Worm (Caenorhabditis elegans) whole organism, L2 larva: Measurements from ENCODE around the gene ccpp-6.

ENCODE experiments used
- C34F6.9 ChIP-seq: fragments of 150-350 bp; optimal IDR thresholded peaks from 2 replicates; lab custom pipeline; 2014; ENCODE audit warnings: missing biosample characterization, missing genetic modification characterization
- F13H6.1 ChIP-seq: sonication (generic microtip); optimal IDR thresholded peaks from 2 replicates; lab custom pipeline; 2016; ENCODE audit warnings: missing genetic modification characterization, missing compliant biosample characterization
- R02D3.7 ChIP-seq: fragments of 150-350 bp; optimal IDR thresholded peaks from 2 replicates; lab custom pipeline; 2014; ENCODE audit warnings: missing biosample characterization, missing genetic modification characterization
- Y55F3AM.14 ChIP-seq: fragments of 200-800 bp; sonication (Bioruptor generic); optimal IDR thresholded peaks from 2 replicates; lab custom pipeline; 2018; ENCODE audit warnings: mild to moderate bottlenecking, missing genetic modification characterization, missing compliant biosample characterization
- ZK546.5 ChIP-seq: sonication (generic microtip); optimal IDR thresholded peaks from 2 replicates; lab custom pipeline; 2017; ENCODE audit warnings: missing biosample characterization, missing genetic modification characterization
- aly-2 ChIP-seq: fragments of 150-350 bp; optimal IDR thresholded peaks from 2 replicates; lab custom pipeline; 2014; ENCODE audit warnings: missing biosample characterization, missing genetic modification characterization
- ama-1 ChIP-seq: fragments of 150-350 bp; optimal IDR thresholded peaks from 2 replicates; lab custom pipeline; 2018; ENCODE audit warnings: inconsistent platforms
- blmp-1 ChIP-seq: sonication (generic microtip); optimal IDR thresholded peaks from 2 replicates; lab custom pipeline; 2017; ENCODE audit warnings: missing genetic modification characterization, mild to moderate bottlenecking, missing compliant biosample characterization, antibody characterized with exemption, moderate library complexity; ENCODE audit not compliant: insufficient read depth
- crh-2 ChIP-seq: sonication (generic microtip); optimal IDR thresholded peaks from 2 replicates; lab custom pipeline; 2017; ENCODE audit warnings: missing biosample characterization, missing genetic modification characterization
- dmd-4 ChIP-seq: sonication (generic microtip); optimal IDR thresholded peaks from 2 replicates; lab custom pipeline; 2017; ENCODE audit warnings: missing biosample characterization, missing genetic modification characterization
- egl-27 ChIP-seq: sonication (generic microtip); optimal IDR thresholded peaks from 3 replicates; lab custom pipeline; 2017; ENCODE audit warnings: missing biosample characterization, missing genetic modification reagents, missing genetic modification characterization
- fos-1 ChIP-seq: fragments of 150-350 bp; optimal IDR thresholded peaks from 2 replicates; lab custom pipeline; 2014; ENCODE audit warnings: missing biosample characterization, missing genetic modification characterization
- gmeb-1 ChIP-seq: fragments of 150-350 bp; optimal IDR thresholded peaks from 2 replicates; lab custom pipeline; 2014; ENCODE audit warnings: missing biosample characterization, missing genetic modification characterization
- lin-11 ChIP-seq: fragments of 150-350 bp; sonication (generic microtip); optimal IDR thresholded peaks from 2 replicates; lab custom pipeline; 2014; ENCODE audit warnings: missing biosample characterization, missing genetic modification characterization, inconsistent platforms, mixed read lengths
- lin-13 ChIP-seq: fragments of 150-350 bp; optimal IDR thresholded peaks from 2 replicates; lab custom pipeline; 2014; ENCODE audit warnings: missing biosample characterization, missing genetic modification reagents, missing genetic modification characterization
- lin-39 ChIP-seq: fragments of 150-350 bp; optimal IDR thresholded peaks from 2 replicates; lab custom pipeline; 2014; ENCODE audit warnings: missing biosample characterization, missing genetic modification reagents, missing genetic modification characterization
- lsy-2 ChIP-seq, 2 experiments: fragments of 150-350 bp in 1 of 2; sonication (generic microtip) in 1 of 2; optimal IDR thresholded peaks; 2 replicates each; lab custom pipeline; 2014 to 2017; ENCODE audit warnings: missing biosample characterization in 2 of 2, missing genetic modification characterization in 2 of 2
- mab-5 ChIP-seq: fragments of 150-350 bp; optimal IDR thresholded peaks from 2 replicates; lab custom pipeline; 2014; ENCODE audit warnings: missing biosample characterization, missing genetic modification characterization
- mdl-1 ChIP-seq, 2 experiments: fragments of 150-350 bp in 1 of 2; sonication (generic microtip) in 1 of 2; optimal IDR thresholded peaks; 2 replicates each; lab custom pipeline; 2017; ENCODE audit warnings: missing biosample characterization in 2 of 2, missing genetic modification characterization in 2 of 2
- nhr-11 ChIP-seq: fragments of 150-350 bp; optimal IDR thresholded peaks from 2 replicates; lab custom pipeline; 2014; ENCODE audit warnings: missing biosample characterization, missing genetic modification characterization
- nhr-129 ChIP-seq: fragments of 150-350 bp; optimal IDR thresholded peaks from 2 replicates; lab custom pipeline; 2014; ENCODE audit warnings: missing biosample characterization, missing genetic modification characterization
- nhr-21 ChIP-seq: fragments of 150-350 bp; optimal IDR thresholded peaks from 2 replicates; lab custom pipeline; 2014; ENCODE audit warnings: missing biosample characterization, missing genetic modification characterization
- nhr-23 ChIP-seq: fragments of 150-350 bp; optimal IDR thresholded peaks from 2 replicates; lab custom pipeline; 2014; ENCODE audit warnings: missing biosample characterization, missing genetic modification reagents, missing genetic modification characterization
- nhr-237 ChIP-seq: fragments of 150-350 bp; optimal IDR thresholded peaks from 2 replicates; lab custom pipeline; 2014; ENCODE audit warnings: missing biosample characterization, missing genetic modification characterization
- nhr-25 ChIP-seq: fragments of 150-350 bp; sonication (generic microtip); optimal IDR thresholded peaks from 3 replicates; lab custom pipeline; 2014; ENCODE audit warnings: missing biosample characterization, missing genetic modification characterization
- nhr-6 ChIP-seq: fragments of 150-350 bp; optimal IDR thresholded peaks from 2 replicates; lab custom pipeline; 2014; ENCODE audit warnings: missing biosample characterization, missing genetic modification characterization
- peb-1 ChIP-seq: fragments of 150-350 bp; optimal IDR thresholded peaks from 2 replicates; lab custom pipeline; 2014; ENCODE audit warnings: missing biosample characterization, missing genetic modification characterization
- sem-4 ChIP-seq: fragments of 150-350 bp; optimal IDR thresholded peaks from 2 replicates; lab custom pipeline; 2014; ENCODE audit warnings: missing biosample characterization, missing genetic modification reagents, missing genetic modification characterization
- skn-1 ChIP-seq: sonication (generic microtip); optimal IDR thresholded peaks from 2 replicates; lab custom pipeline; 2017; ENCODE audit warnings: missing biosample characterization, missing genetic modification characterization
- sma-3 ChIP-seq: sonication (generic microtip); optimal IDR thresholded peaks from 2 replicates; lab custom pipeline; 2016; ENCODE audit warnings: missing genetic modification reagents, missing genetic modification characterization, missing compliant biosample characterization
- sma-9 ChIP-seq, 2 experiments: fragments of 150-350 bp in 1 of 2; sonication (generic microtip) in 1 of 2; optimal IDR thresholded peaks; 2 replicates each; lab custom pipeline; 2014 to 2016; ENCODE audit warnings: missing genetic modification characterization in 2 of 2, mild to moderate bottlenecking in 1 of 2, missing biosample characterization in 1 of 2, missing compliant biosample characterization in 1 of 2, missing genetic modification reagents in 1 of 2, moderate library complexity in 1 of 2
- snpc-4 ChIP-seq: fragments of 150-350 bp; optimal IDR thresholded peaks from 2 replicates; lab custom pipeline; 2014; ENCODE audit warnings: missing biosample characterization, missing genetic modification characterization
- unc-55 ChIP-seq: fragments of 150-350 bp; sonication (generic microtip); optimal IDR thresholded peaks from 3 replicates; lab custom pipeline; 2014; ENCODE audit warnings: missing biosample characterization, missing genetic modification reagents, missing genetic modification characterization
- zag-1 ChIP-seq: fragments of 150-350 bp; optimal IDR thresholded peaks from 2 replicates; lab custom pipeline; 2014; ENCODE audit warnings: missing biosample characterization, missing genetic modification characterization
- ztf-11 ChIP-seq: sonication (generic microtip); optimal IDR thresholded peaks from 2 replicates; lab custom pipeline; 2017; ENCODE audit warnings: missing biosample characterization, missing genetic modification characterization
- ztf-4 ChIP-seq: fragments of 150-350 bp; optimal IDR thresholded peaks from 2 replicates; lab custom pipeline; 2014; ENCODE audit warnings: missing biosample characterization, missing genetic modification characterization

ccpp-6 gene

DNA sequence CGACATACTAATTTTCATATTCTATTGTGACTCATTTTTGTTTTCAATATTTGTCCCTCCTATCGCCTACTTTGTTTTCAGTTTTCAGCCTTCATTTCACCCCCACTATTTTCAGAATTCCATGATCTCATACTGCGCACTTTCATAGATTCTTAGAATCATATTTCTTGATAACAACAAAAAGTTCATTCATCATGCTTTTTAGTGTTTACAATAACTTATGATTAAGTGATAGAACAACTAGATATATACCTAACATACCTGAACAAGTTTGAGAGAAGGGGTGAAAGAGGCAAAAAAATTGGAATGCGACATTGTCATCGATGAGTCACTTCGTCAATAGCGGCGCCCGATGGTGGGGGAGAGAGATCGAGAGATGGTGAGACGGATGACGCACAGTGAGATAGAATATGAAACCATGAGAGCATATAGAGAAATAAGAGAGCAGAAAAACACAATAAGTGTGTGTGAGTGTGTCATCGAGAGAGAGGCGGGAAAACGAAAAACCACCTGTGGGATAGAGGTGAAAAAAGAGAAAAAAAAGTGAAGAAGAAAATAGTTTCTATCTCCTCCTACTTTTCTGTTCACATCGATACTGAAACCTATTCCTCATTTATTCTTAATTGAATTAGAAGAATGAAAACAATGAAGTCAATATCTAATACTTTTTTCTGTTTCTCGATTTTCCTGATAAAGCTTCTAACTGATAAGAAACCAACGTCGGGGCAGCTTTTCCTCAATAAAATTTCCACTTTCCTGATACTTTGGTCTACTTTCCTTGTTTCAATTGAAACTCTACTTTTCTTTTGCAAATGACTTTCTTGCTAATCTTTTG, 50.2 kb downstream of the ccpp-6 start:
- TF ChIP-seq nhr-23 (tag; lab: Kevin White, UChicago) = no peak
- peak; percentile 66 for TF ChIP-seq nhr-21 (tag; lab: Kevin White, UChicago)
- TF ChIP-seq aly-2 = no peak
- peak; percentile 81 for TF ChIP-seq blmp-1 (tag; lab: Kevin White, UChicago)
- TF ChIP-seq lin-13 (GFP tag; lab: Kevin White, UChicago) = peak; percentile 10
- TF ChIP-seq ZK546.5 (tag; lab: Kevin White, UChicago) = no peak
- TF ChIP-seq dmd-4 (tag; lab: Kevin White, UChicago) = no peak
- TF ChIP-seq sma-9 (GFP tag; optimal IDR thresholded peaks at IDR 0.05; lab: Kevin White, UChicago) = peak; percentile 75
- TF ChIP-seq sma-9 (tag; optimal IDR thresholded peaks at IDR 0.05; lab: Kevin White, UChicago) = no peak
- peak; percentile 23 for TF ChIP-seq ztf-11 (tag; lab: Kevin White, UChicago)
- peak; percentile 62 for TF ChIP-seq gmeb-1 (tag; lab: Kevin White, UChicago)
- peak; percentile 72 for TF ChIP-seq C34F6.9 (tag; lab: Kevin White, UChicago)
- peak; percentile 56 for TF ChIP-seq egl-27
- peak; percentile 87 for TF ChIP-seq nhr-129 (tag; lab: Kevin White, UChicago)
- peak; percentile 52 for TF ChIP-seq nhr-6
- peak; percentile 69 for TF ChIP-seq unc-55 (GFP tag; lab: Kevin White, UChicago)
- peak; percentile 32 for TF ChIP-seq Y55F3AM.14
- no peak for TF ChIP-seq lin-39 (tag; lab: Kevin White, UChicago)
- peak; percentile 64 for TF ChIP-seq sem-4
- peak; percentile 1 for TF ChIP-seq skn-1 (tag; lab: Kevin White, UChicago)
- peak; percentile 36 for TF ChIP-seq snpc-4 (tag; lab: Kevin White, UChicago)
- peak; percentile 81 for TF ChIP-seq ztf-4
- TF ChIP-seq nhr-25 (tag; lab: Kevin White, UChicago) = peak; percentile 80
- peak; percentile 17 for TF ChIP-seq lin-11 (tag; lab: Kevin White, UChicago)
- no peak for TF ChIP-seq R02D3.7 (tag; lab: Kevin White, UChicago)
- TF ChIP-seq sma-3 (GFP tag; lab: Kevin White, UChicago) = peak; percentile 75
- peak; percentile 22 for TF ChIP-seq ama-1 (lab: Kevin White, UChicago)
- TF ChIP-seq F13H6.1 (tag; lab: Kevin White, UChicago) = peak; percentile 92
- peak; percentile 69 for TF ChIP-seq crh-2 (tag; lab: Kevin White, UChicago)
- peak; percentile 100 for TF ChIP-seq fos-1
- TF ChIP-seq mdl-1 (tag; optimal IDR thresholded peaks at IDR 0.05; lab: Kevin White, UChicago) = peak in 1 of 2 experiments; percentile 42
- TF ChIP-seq peb-1 (tag; lab: Kevin White, UChicago) = no peak
- TF ChIP-seq lsy-2 (tag; optimal IDR thresholded peaks at IDR 0.05; lab: Kevin White, UChicago) = peak; percentile 23 to 71

- peak; percentile 79 for TF ChIP-seq nhr-129 (tag; lab: Kevin White, UChicago)
- peak; percentile 78 for TF ChIP-seq C34F6.9 (tag; lab: Kevin White, UChicago)
- no peak for TF ChIP-seq ztf-4
- peak; percentile 92 for TF ChIP-seq fos-1
- TF ChIP-seq aly-2 = no peak
- TF ChIP-seq nhr-11 = no peak
- TF ChIP-seq F13H6.1 (tag; lab: Kevin White, UChicago) = peak; percentile 79
- no peak for TF ChIP-seq lin-39 (tag; lab: Kevin White, UChicago)
- TF ChIP-seq unc-55 (GFP tag; lab: Kevin White, UChicago) = peak; percentile 84
- TF ChIP-seq lsy-2 (tag; optimal IDR thresholded peaks at IDR 0.05; lab: Kevin White, UChicago) = peak in 1 of 2 experiments; percentile 60
- no peak for TF ChIP-seq dmd-4 (tag; lab: Kevin White, UChicago)
- no peak for TF ChIP-seq nhr-237 (tag; lab: Kevin White, UChicago)
- no peak for TF ChIP-seq peb-1 (tag; lab: Kevin White, UChicago)
- peak; percentile 73 for TF ChIP-seq sma-9 (GFP tag; optimal IDR thresholded peaks at IDR 0.05; lab: Kevin White, UChicago)
- TF ChIP-seq sma-9 (tag; optimal IDR thresholded peaks at IDR 0.05; lab: Kevin White, UChicago) = no peak
- peak; percentile 61 for TF ChIP-seq zag-1 (tag; lab: Kevin White, UChicago)
- peak; percentile 1 for TF ChIP-seq nhr-6
- no peak for TF ChIP-seq sma-3 (GFP tag; lab: Kevin White, UChicago)
- TF ChIP-seq ama-1 (lab: Kevin White, UChicago) = peak; percentile 16
- peak; percentile 77 for TF ChIP-seq lin-11 (tag; lab: Kevin White, UChicago)
- TF ChIP-seq sem-4 = peak; percentile 49
- TF ChIP-seq Y55F3AM.14 = peak; percentile 19
- TF ChIP-seq mab-5 (tag; lab: Kevin White, UChicago) = peak; percentile 42
- TF ChIP-seq blmp-1 (tag; lab: Kevin White, UChicago) = peak; percentile 64
- no peak for TF ChIP-seq nhr-25 (tag; lab: Kevin White, UChicago)
Measured at ce11 chrII:5336035-5336376, 51.1 kb downstream of the ccpp-6 start.
